Worm (Caenorhabditis elegans) whole organism, L4 larva: ENCODE measurements around the gene F36F12.3.
A peak's percentile ranks its signal among the peaks of the same experiment; 100 is the strongest.

Experiments
- D1046.2 ChIP-seq: fragments of 200-800 bp; sonication (Bioruptor generic); IDR thresholded peaks from 2 replicates; pipeline ENCODE4 v1.3.6; 2022; ENCODE audit warnings: missing genetic modification characterization, missing compliant biosample characterization
- F37D6.2 ChIP-seq: sonication (generic microtip); optimal IDR thresholded peaks from 2 replicates; lab custom pipeline; 2016; ENCODE audit warnings: mild to moderate bottlenecking, missing genetic modification characterization, missing compliant biosample characterization
- R02D3.7 ChIP-seq: fragments of 150-350 bp; sonication (generic microtip); optimal IDR thresholded peaks from 3 replicates; lab custom pipeline; 2014; ENCODE audit warnings: missing biosample characterization, missing genetic modification characterization
- Y105C5A.15 ChIP-seq: fragments of 200-800 bp; sonication (Bioruptor generic); IDR thresholded peaks from 2 replicates; pipeline ENCODE4 v1.3.6; 2022; ENCODE audit warnings: missing genetic modification characterization, missing compliant biosample characterization
- Y48G9A.11 ChIP-seq: fragments of 200-800 bp; sonication (Bioruptor generic); IDR thresholded peaks from 2 replicates; pipeline ENCODE4 v1.3.6; 2022; ENCODE audit warnings: missing genetic modification reagents, missing genetic modification characterization, missing compliant biosample characterization
- Y75B8A.6 ChIP-seq: fragments of 200-800 bp; sonication (Bioruptor generic); IDR thresholded peaks from 2 replicates; pipeline ENCODE4 v1.3.6; 2022; ENCODE audit warnings: missing genetic modification reagents, missing genetic modification characterization, missing compliant biosample characterization
- ZK337.2 ChIP-seq: fragments of 200-800 bp; sonication (Bioruptor generic); IDR thresholded peaks from 2 replicates; pipeline ENCODE4 v1.3.6; 2022; ENCODE audit warnings: missing genetic modification reagents, missing genetic modification characterization, missing compliant biosample characterization
- aha-1 ChIP-seq: fragments of 150-350 bp; peaks from one replicate; lab custom pipeline; 2014; ENCODE audit warnings: missing biosample characterization, missing genetic modification characterization
- aly-2 ChIP-seq: sonication (generic microtip); optimal IDR thresholded peaks from 2 replicates; lab custom pipeline; 2018; ENCODE audit warnings: missing biosample characterization, missing genetic modification characterization
- ama-1 ChIP-seq: fragments of 150-350 bp; optimal IDR thresholded peaks from 2 replicates; lab custom pipeline; 2014; ENCODE audit warnings: inconsistent platforms, mixed read lengths
- arid-1 ChIP-seq: fragments of 200-800 bp; sonication (Bioruptor generic); conservative IDR thresholded peaks from 2 replicates; pipeline ENCODE4 v1.3.6; 2022; ENCODE audit warnings: missing genetic modification reagents, missing genetic modification characterization, missing compliant biosample characterization
- attf-4 ChIP-seq: sonication (generic microtip); optimal IDR thresholded peaks from 3 replicates; lab custom pipeline; 2017; ENCODE audit warnings: missing biosample characterization, missing genetic modification characterization
- ceh-32 ChIP-seq: sonication (generic microtip); optimal IDR thresholded peaks from 2 replicates; lab custom pipeline; 2016; ENCODE audit warnings: mild to moderate bottlenecking, missing genetic modification characterization, missing compliant biosample characterization; ENCODE audit not compliant: poor library complexity
- ces-1 ChIP-seq: fragments of 150-350 bp; sonication (generic microtip); optimal IDR thresholded peaks from 4 replicates; lab custom pipeline; 2014; ENCODE audit warnings: missing biosample characterization, missing genetic modification reagents, missing genetic modification characterization
- cey-2 ChIP-seq: sonication (generic microtip); optimal IDR thresholded peaks from 3 replicates; lab custom pipeline; 2017; ENCODE audit warnings: missing genetic modification characterization, mild to moderate bottlenecking, missing compliant biosample characterization, antibody characterized with exemption, borderline replicate concordance; ENCODE audit not compliant: insufficient read depth
- daf-19 ChIP-seq: fragments of 200-800 bp; sonication (Bioruptor generic); conservative IDR thresholded peaks from 2 replicates; pipeline ENCODE4 v1.3.6; 2022; ENCODE audit warnings: missing genetic modification characterization, missing compliant biosample characterization
- dmd-6 ChIP-seq: fragments of 200-800 bp; sonication (Bioruptor generic); IDR thresholded peaks from 2 replicates; pipeline ENCODE4 v1.3.6; 2022; ENCODE audit warnings: missing genetic modification reagents, missing genetic modification characterization, missing compliant biosample characterization
- dmd-8 ChIP-seq: fragments of 200-800 bp; sonication (Bioruptor generic); IDR thresholded peaks from 2 replicates; pipeline ENCODE4 v1.3.6; 2022; ENCODE audit warnings: missing genetic modification characterization, missing compliant biosample characterization
- dmd-9 ChIP-seq: fragments of 200-800 bp; sonication (Bioruptor generic); IDR thresholded peaks from 2 replicates; pipeline ENCODE4 v1.3.6; 2022; ENCODE audit warnings: missing genetic modification reagents, missing genetic modification characterization, missing compliant biosample characterization
- dpl-1 ChIP-seq: fragments of 150-350 bp; optimal IDR thresholded peaks from 2 replicates; lab custom pipeline; 2014; ENCODE audit warnings: missing biosample characterization, missing genetic modification reagents, missing genetic modification characterization
- hif-1 ChIP-seq, 2 experiments: sonication (generic microtip); optimal IDR thresholded peaks; 2 replicates each; lab custom pipeline; 2016 to 2017; ENCODE audit warnings: missing compliant biosample characterization in 2 of 2, missing genetic modification characterization in 2 of 2, missing genetic modification reagents in 2 of 2, missing genotype in 2 of 2, mild to moderate bottlenecking in 1 of 2
- hmg-1.1 ChIP-seq: fragments of 200-800 bp; sonication (Bioruptor generic); IDR thresholded peaks from 2 replicates; pipeline ENCODE4 v1.3.6; 2022; ENCODE audit warnings: missing genetic modification reagents, missing genetic modification characterization, missing compliant biosample characterization
- lin-38 ChIP-seq: fragments of 200-800 bp; sonication (Bioruptor generic); IDR thresholded peaks from 2 replicates; pipeline ENCODE4 v1.3.6; 2022; ENCODE audit warnings: missing genetic modification reagents, missing genetic modification characterization, missing compliant biosample characterization
- mep-1 ChIP-seq: fragments of 150-350 bp; sonication (generic microtip); optimal IDR thresholded peaks from 3 replicates; lab custom pipeline; 2014; ENCODE audit warnings: missing biosample characterization, missing genetic modification characterization
- nhr-11 ChIP-seq: fragments of 150-350 bp; optimal IDR thresholded peaks from 2 replicates; lab custom pipeline; 2014; ENCODE audit warnings: missing biosample characterization, missing genetic modification characterization
- nhr-6 ChIP-seq: fragments of 150-350 bp; optimal IDR thresholded peaks from 2 replicates; lab custom pipeline; 2014; ENCODE audit warnings: missing biosample characterization, missing genetic modification characterization
- rbr-2 ChIP-seq: sonication (generic microtip); optimal IDR thresholded peaks from 2 replicates; lab custom pipeline; 2016; ENCODE audit warnings: missing genotype, missing genetic modification characterization, missing compliant biosample characterization
- saeg-2 ChIP-seq: fragments of 200-800 bp; sonication (Bioruptor generic); IDR thresholded peaks from 2 replicates; pipeline ENCODE4 v1.3.6; 2022; ENCODE audit warnings: missing genetic modification reagents, missing genetic modification characterization, missing compliant biosample characterization
- set-16 ChIP-seq: fragments of 200-800 bp; sonication (Bioruptor generic); IDR thresholded peaks from 2 replicates; pipeline ENCODE4 v1.3.6; 2022; ENCODE audit warnings: missing genetic modification reagents, missing genetic modification characterization, missing compliant biosample characterization
- skn-1 ChIP-seq: fragments of 150-350 bp; optimal IDR thresholded peaks from 2 replicates; lab custom pipeline; 2014; ENCODE audit warnings: missing biosample characterization, missing genetic modification characterization
- snpc-1.2 ChIP-seq: fragments of 200-800 bp; sonication (Bioruptor generic); IDR thresholded peaks from 2 replicates; pipeline ENCODE4 v1.3.6; 2022; ENCODE audit warnings: missing genetic modification reagents, missing genetic modification characterization, missing compliant biosample characterization
- snpc-4 ChIP-seq: fragments of 150-350 bp; optimal IDR thresholded peaks from 2 replicates; lab custom pipeline; 2014; ENCODE audit warnings: missing biosample characterization, missing genetic modification characterization
- spr-3 ChIP-seq: fragments of 200-800 bp; sonication (Bioruptor generic); optimal IDR thresholded peaks from 2 replicates; lab custom pipeline; 2018; ENCODE audit warnings: mild to moderate bottlenecking, missing genetic modification characterization, missing compliant biosample characterization
- tra-1 ChIP-seq: fragments of 200-800 bp; sonication (Bioruptor generic); IDR thresholded peaks from 2 replicates; pipeline ENCODE4 v1.3.6; 2022; ENCODE audit warnings: missing genetic modification reagents, missing genetic modification characterization, missing compliant biosample characterization
- unc-62 ChIP-seq, 3 experiments: fragments of 150-350 bp in 1 of 3; sonication (generic microtip); optimal IDR thresholded peaks in 2 of 3; peaks in 1 of 3; 1 replicate in 1 of 3; 2 replicates in 2 of 3; lab custom pipeline; 2014 to 2017; ENCODE audit warnings: missing biosample characterization in 3 of 3, missing genetic modification characterization in 3 of 3, missing genetic modification reagents in 3 of 3, missing genotype in 1 of 3
- vab-7 ChIP-seq: fragments of 200-800 bp; sonication (Bioruptor generic); IDR thresholded peaks from 2 replicates; pipeline ENCODE4 v1.3.6; 2022; ENCODE audit warnings: missing genetic modification reagents, missing genetic modification characterization, missing compliant biosample characterization
- zag-1 ChIP-seq: fragments of 150-350 bp; optimal IDR thresholded peaks from 2 replicates; lab custom pipeline; 2014; ENCODE audit warnings: missing biosample characterization, missing genetic modification characterization

F36F12.3 gene

ce11 chrV:2076043-2076442, 9.6 kb upstream of the F36F12.3 start (continued):
- TF ChIP-seq unc-62 (GFP tag; optimal IDR thresholded peaks at IDR 0.05 in 1 of 2; lab: Kevin White, UChicago) (no peak), unc-62 (tag; optimal IDR thresholded peaks at IDR 0.05; lab: Kevin White, UChicago) (no peak), mep-1 (tag; lab: Kevin White, UChicago) (no peak), dmd-6 (GFP tag; lab: Robert Waterston, UW) (peak; percentile 20; the same call in 1 of the 2 replicates), attf-4 (tag; lab: Kevin White, UChicago) (no peak)

- TF ChIP-seq aha-1 (tag; lab: Kevin White, UChicago) (peak; percentile 68), daf-19 (GFP tag; lab: Robert Waterston, UW) (no peak)
Measured at ce11 chrV:2081269-2081668, 4.3 kb upstream of the F36F12.3 start.

- TF ChIP-seq arid-1 (GFP tag; lab: Robert Waterston, UW) = no peak
- no peak for TF ChIP-seq saeg-2 (GFP tag; lab: Robert Waterston, UW)
- TF ChIP-seq Y75B8A.6 = no peak
- TF ChIP-seq hmg-1.1 (GFP tag; lab: Robert Waterston, UW) = no peak
- TF ChIP-seq aha-1 (tag; lab: Kevin White, UChicago) = no peak
- TF ChIP-seq nhr-11 (tag; lab: Kevin White, UChicago) = no peak
- TF ChIP-seq snpc-1.2 (GFP tag; lab: Robert Waterston, UW) = no peak
- no peak for TF ChIP-seq R02D3.7
- TF ChIP-seq Y105C5A.15 (GFP tag; lab: Robert Waterston, UW) = no peak
Measured at ce11 chrV:2081894-2082293, 3.7 kb upstream of the F36F12.3 start.

DNA sequence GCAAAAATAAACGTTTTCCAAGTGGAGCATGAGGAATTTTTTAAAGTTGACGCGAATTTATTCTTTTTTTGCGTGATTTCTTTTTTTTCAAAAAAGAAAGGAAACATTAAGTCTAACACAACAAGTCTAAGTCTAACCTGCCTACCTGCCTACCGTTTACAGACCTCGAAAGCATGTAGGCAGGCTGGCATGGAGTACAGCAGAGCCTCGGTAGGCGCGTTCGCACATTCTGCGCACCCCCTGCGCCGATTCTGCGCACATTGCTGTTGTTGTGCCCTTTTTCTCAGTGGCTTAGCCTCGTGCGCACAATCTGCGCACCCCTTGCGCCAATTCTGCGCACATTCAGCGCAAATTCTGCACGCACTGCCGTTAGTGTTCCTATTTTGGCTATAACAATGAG, 1.7 kb upstream of the F36F12.3 start:
- TF ChIP-seq F37D6.2 (tag; lab: Kevin White, UChicago) (no peak), set-16 (GFP tag; lab: Robert Waterston, UW) (peak; percentile 48; the same call in 1 of the 2 replicates), ces-1 (GFP tag; lab: Kevin White, UChicago) (no peak), Y75B8A.6 (no peak), D1046.2 (GFP tag; lab: Robert Waterston, UW) (no peak), ZK337.2 (GFP tag; lab: Robert Waterston, UW) (no peak), hif-1 (tag; optimal IDR thresholded peaks at IDR 0.05; lab: Kevin White, UChicago) (no peak), aha-1 (tag; lab: Kevin White, UChicago) (peak; percentile 93), attf-4 (tag; lab: Kevin White, UChicago) (no peak), nhr-6 (tag; lab: Kevin White, UChicago) (no peak), dmd-8 (GFP tag; lab: Robert Waterston, UW) (no peak), dpl-1 (GFP tag; lab: Kevin White, UChicago) (no peak), rbr-2 (tag; lab: Kevin White, UChicago) (no peak)
- TF ChIP-seq, all 104 proteins: peak for 2

DNA sequence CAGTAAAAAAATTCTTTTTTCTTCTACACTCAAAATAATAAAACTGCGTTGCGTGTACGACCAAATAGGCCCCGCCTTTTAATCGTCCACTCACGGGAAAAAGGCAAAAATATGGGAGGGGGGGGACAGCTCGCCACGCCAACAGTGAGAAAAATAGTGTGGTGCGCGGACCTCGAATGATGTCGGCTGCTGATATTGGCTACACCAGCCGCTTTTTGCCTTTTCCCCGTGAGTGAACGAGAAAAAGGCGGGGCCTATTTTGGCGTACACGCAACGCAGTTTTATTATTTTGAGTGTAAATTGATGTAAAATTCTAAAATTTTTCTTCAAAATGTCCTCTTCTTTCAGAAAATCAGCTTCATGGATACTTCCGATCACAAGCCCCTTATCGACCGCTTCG, 4.7 kb downstream of the F36F12.3 start, which contains the start of gene ztf-28:
Gene ztf-28, plus strand, starts transcription at position 349 of the 400 bp plus-strand sequence.
- peak; percentile 48; the same call in 1 of the 2 replicates for TF ChIP-seq Y48G9A.11 (GFP tag; lab: Robert Waterston, UW)
- TF ChIP-seq aha-1 (tag; lab: Kevin White, UChicago) = peak; percentile 69
- 0 out of 2 replicates have a peak, but pooled peaks have one; percentile 8 for TF ChIP-seq lin-38 (GFP tag; lab: Robert Waterston, UW)

DNA sequence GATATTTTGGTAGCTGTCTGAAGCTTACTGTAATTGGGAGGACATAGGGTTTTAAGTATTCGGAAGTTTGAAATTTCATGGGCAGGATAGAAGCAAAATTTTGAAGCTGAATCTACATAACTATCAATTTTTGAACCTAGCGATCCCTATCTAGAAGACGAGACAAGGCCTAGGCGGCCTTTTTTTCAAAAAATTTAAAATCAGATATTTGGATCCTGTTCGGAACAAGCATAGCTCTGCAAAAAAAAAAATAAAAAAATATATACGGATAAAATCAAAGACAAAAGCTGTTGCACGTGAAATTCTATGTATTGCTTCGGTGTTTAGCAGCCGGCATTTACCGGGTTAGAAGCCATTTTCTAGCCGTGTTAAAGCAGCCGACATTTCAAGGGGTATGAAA, 9.6 kb downstream of the F36F12.3 start, which contains the start of gene F36F12.2:
Gene F36F12.2, minus strand, starts transcription at position 101 of the 400 bp plus-strand sequence.
- no peak for TF ChIP-seq tra-1
- TF ChIP-seq attf-4 (tag; lab: Kevin White, UChicago) = no peak
- no peak for TF ChIP-seq cey-2 (tag; lab: Kevin White, UChicago)
- TF ChIP-seq skn-1 = no peak
- no peak for TF ChIP-seq zag-1 (tag; lab: Kevin White, UChicago)
- no peak for TF ChIP-seq snpc-4 (tag; lab: Kevin White, UChicago)
- no peak for TF ChIP-seq hmg-1.1 (GFP tag; lab: Robert Waterston, UW)
- no peak for TF ChIP-seq aly-2 (tag; lab: Kevin White, UChicago)
- TF ChIP-seq lin-38 (GFP tag; lab: Robert Waterston, UW) = no peak
- no peak for TF ChIP-seq vab-7 (GFP tag; lab: Robert Waterston, UW)
- no peak for TF ChIP-seq unc-62 (GFP tag; optimal IDR thresholded peaks at IDR 0.05 in 1 of 2; lab: Kevin White, UChicago)
- no peak for TF ChIP-seq unc-62 (tag; optimal IDR thresholded peaks at IDR 0.05; lab: Kevin White, UChicago)
- no peak for TF ChIP-seq Y105C5A.15 (GFP tag; lab: Robert Waterston, UW)
- no peak for TF ChIP-seq ama-1 (lab: Kevin White, UChicago)
- TF ChIP-seq ceh-32 (tag; lab: Kevin White, UChicago) = no peak
- TF ChIP-seq spr-3 (GFP tag; lab: Kevin White, UChicago) = no peak
- no peak for TF ChIP-seq dmd-9
